Fruit fly (Drosophila melanogaster) whole organism, embryonic: ENCODE results near the gene CG1024.

Source experiments
- ATbp ChIP-seq: fragments of 200-800 bp; sonication (Bioruptor generic); optimal IDR thresholded peaks from 2 replicates; lab custom pipeline; 2017; ENCODE audit warnings: missing biosample characterization, mild to moderate bottlenecking, missing genetic modification characterization, missing genetic modification reagents
- Aef1 ChIP-seq: fragments of 200-800 bp; sonication (Bioruptor generic); IDR thresholded peaks from 3 replicates; pipeline ENCODE4 v1.3.6; 2022; ENCODE audit warnings: missing biosample characterization, missing genetic modification characterization
- Awh ChIP-seq: fragments of 200-800 bp; sonication (Bioruptor generic); IDR thresholded peaks from 2 replicates; pipeline ENCODE4, ENCODE4 v1.3.6; 2022; ENCODE audit warnings: missing biosample characterization, missing genetic modification characterization
- CG10543 ChIP-seq: fragments of 200-800 bp; sonication (Bioruptor generic); optimal IDR thresholded peaks from 3 replicates; lab custom pipeline; 2017; ENCODE audit warnings: missing biosample characterization, mild to moderate bottlenecking, missing genetic modification characterization, moderate library complexity
- CG11456 ChIP-seq: fragments of 200-800 bp; sonication (Bioruptor generic); IDR thresholded peaks from 3 replicates; pipeline ENCODE4 v1.3.6; 2022; ENCODE audit warnings: missing biosample characterization, missing genetic modification characterization
- CG11695 ChIP-seq: fragments of 200-800 bp; sonication (Bioruptor generic); IDR thresholded peaks from 3 replicates; pipeline ENCODE4 v1.3.6; 2022; ENCODE audit warnings: missing biosample characterization, missing genetic modification characterization
- CG11723 ChIP-seq: fragments of 200-800 bp; sonication (Bioruptor generic); optimal IDR thresholded peaks from 2 replicates; lab custom pipeline; 2017; ENCODE audit warnings: missing biosample characterization, mild to moderate bottlenecking, missing genetic modification characterization
- CG12071 ChIP-seq: fragments of 200-800 bp; sonication (Bioruptor generic); optimal IDR thresholded peaks from 3 replicates; lab custom pipeline; 2018; ENCODE audit warnings: missing biosample characterization, mild to moderate bottlenecking, missing genetic modification characterization
- CG12155 ChIP-seq: fragments of 200-800 bp; sonication (Bioruptor generic); optimal IDR thresholded peaks from 3 replicates; lab custom pipeline; 2016; ENCODE audit warnings: missing biosample characterization, missing genetic modification characterization
- CG13424 ChIP-seq: fragments of 200-800 bp; sonication (Bioruptor generic); optimal IDR thresholded peaks from 2 replicates; lab custom pipeline; 2019; ENCODE audit warnings: missing biosample characterization, mild to moderate bottlenecking, missing genetic modification characterization, moderate library complexity
- CG14860 ChIP-seq: fragments of 200-800 bp; sonication (Bioruptor generic); IDR thresholded peaks from 3 replicates; pipeline ENCODE4 v1.3.6; 2022; ENCODE audit warnings: missing biosample characterization, missing genetic modification characterization; ENCODE audit not compliant: partially characterized antibody
- CG15011 ChIP-seq: fragments of 200-800 bp; sonication (Bioruptor generic); optimal IDR thresholded peaks from 3 replicates; lab custom pipeline; 2018; ENCODE audit warnings: missing biosample characterization, mild to moderate bottlenecking, missing genetic modification characterization
- CG15601 ChIP-seq: fragments of 200-800 bp; sonication (Bioruptor generic); optimal IDR thresholded peaks from 3 replicates; lab custom pipeline; 2019; ENCODE audit warnings: missing biosample characterization, mild to moderate bottlenecking, missing genetic modification characterization, moderate library complexity
- CG18262 ChIP-seq: fragments of 200-800 bp; optimal IDR thresholded peaks from 3 replicates; lab custom pipeline; 2019; ENCODE audit warnings: missing biosample characterization, mild to moderate bottlenecking, missing genetic modification characterization, moderate library complexity
- CG32772 ChIP-seq: fragments of 200-800 bp; sonication (Bioruptor generic); IDR thresholded peaks from 2 replicates; pipeline ENCODE4 v1.3.6; 2022; ENCODE audit warnings: missing biosample characterization, missing genetic modification characterization
- CG6765 ChIP-seq: fragments of 200-800 bp; sonication (Bioruptor generic); optimal IDR thresholded peaks from 3 replicates; lab custom pipeline; 2017; ENCODE audit warnings: missing biosample characterization, mild to moderate bottlenecking, missing genetic modification characterization
- CG7357 ChIP-seq: fragments of 200-800 bp; sonication (Bioruptor generic); IDR thresholded peaks from 3 replicates; pipeline ENCODE4 v1.3.6; 2022; ENCODE audit warnings: missing biosample characterization, missing genetic modification characterization
- CG7372 ChIP-seq: fragments of 200-800 bp; sonication (Bioruptor generic); IDR thresholded peaks from 2 replicates; pipeline ENCODE4 v1.3.6; 2022; ENCODE audit warnings: missing biosample characterization, missing genetic modification characterization
- CG8359 ChIP-seq: fragments of 200-800 bp; sonication (Bioruptor generic); optimal IDR thresholded peaks from 2 replicates; lab custom pipeline; 2017; ENCODE audit warnings: missing biosample characterization, mild to moderate bottlenecking, missing genetic modification characterization, borderline replicate concordance
- Chrac-16 ChIP-seq: fragments of 200-800 bp; sonication (Bioruptor generic); optimal IDR thresholded peaks from 3 replicates; lab custom pipeline; 2016; ENCODE audit warnings: missing biosample characterization, missing genetic modification characterization
- CoRest ChIP-seq: fragments of 200-800 bp; sonication (Bioruptor generic); optimal IDR thresholded peaks from 3 replicates; lab custom pipeline; 2018; ENCODE audit warnings: missing biosample characterization, mild to moderate bottlenecking, missing genetic modification characterization, moderate library complexity
- Dip3 ChIP-seq: fragments of 200-800 bp; sonication (Bioruptor generic); optimal IDR thresholded peaks from 3 replicates; lab custom pipeline; 2016; ENCODE audit warnings: missing biosample characterization, missing genetic modification characterization
- Dll ChIP-seq: fragments of 200-800 bp; sonication (Bioruptor generic); IDR thresholded peaks from 4 replicates; pipeline ENCODE4 v1.3.6; 2022; ENCODE audit warnings: missing biosample characterization, missing genetic modification characterization; ENCODE audit not compliant: partially characterized antibody
- HmgD ChIP-seq: fragments of 200-800 bp; sonication (Bioruptor generic); optimal IDR thresholded peaks from 3 replicates; lab custom pipeline; 2016; ENCODE audit warnings: missing biosample characterization, missing genetic modification characterization
- Kr ChIP-seq: fragments of 200-800 bp; sonication (Bioruptor generic); optimal IDR thresholded peaks from 2 replicates; lab custom pipeline; 2017; ENCODE audit warnings: missing biosample characterization, mild to moderate bottlenecking, missing genetic modification characterization
- MTF-1 ChIP-seq: fragments of 200-800 bp; sonication (Bioruptor generic); optimal IDR thresholded peaks from 2 replicates; lab custom pipeline; 2018; ENCODE audit warnings: missing biosample characterization, mild to moderate bottlenecking, missing genetic modification characterization, borderline replicate concordance
- Mad ChIP-seq: fragments of 200-800 bp; sonication (Bioruptor generic); optimal IDR thresholded peaks from 2 replicates; lab custom pipeline; 2016; ENCODE audit warnings: missing biosample characterization, missing genetic modification characterization
- Mes4 ChIP-seq: fragments of 200-800 bp; sonication (Bioruptor generic); optimal IDR thresholded peaks from 2 replicates; lab custom pipeline; 2016; ENCODE audit warnings: missing biosample characterization, missing genetic modification characterization
- NC2α ChIP-seq: fragments of 200-800 bp; sonication (Bioruptor generic); optimal IDR thresholded peaks from 2 replicates; lab custom pipeline; 2016; ENCODE audit warnings: missing biosample characterization, missing genetic modification characterization
- Nf-YB ChIP-seq: fragments of 200-800 bp; sonication (Bioruptor generic); optimal IDR thresholded peaks from 3 replicates; lab custom pipeline; 2019; ENCODE audit warnings: missing biosample characterization, mild to moderate bottlenecking, missing genetic modification characterization, moderate library complexity
- Ptx1 ChIP-seq: fragments of 200-800 bp; sonication (Bioruptor generic); IDR thresholded peaks from 2 replicates; pipeline ENCODE4 v1.3.6; 2022; ENCODE audit warnings: missing biosample characterization, missing genetic modification characterization
- Rfx ChIP-seq: fragments of 200-800 bp; sonication (Bioruptor generic); IDR thresholded peaks from 2 replicates; pipeline ENCODE4 v1.3.6; 2022; ENCODE audit warnings: missing biosample characterization, missing genetic modification characterization
- Sry-δ ChIP-seq: fragments of 200-800 bp; sonication (Bioruptor generic); optimal IDR thresholded peaks from 2 replicates; lab custom pipeline; 2016; ENCODE audit warnings: missing biosample characterization, missing genetic modification characterization
- YL-1 ChIP-seq: fragments of 200-800 bp; sonication (Bioruptor generic); optimal IDR thresholded peaks from 3 replicates; lab custom pipeline; 2017; ENCODE audit warnings: missing biosample characterization, mild to moderate bottlenecking, missing genetic modification characterization
- btn ChIP-seq: fragments of 200-800 bp; sonication (Bioruptor generic); optimal IDR thresholded peaks from 2 replicates; lab custom pipeline; 2016; ENCODE audit warnings: missing biosample characterization, missing genetic modification characterization
- dpn ChIP-seq, 2 experiments: fragments of 200-800 bp; sonication (Bioruptor generic); optimal IDR thresholded peaks; 3 replicates each; lab custom pipeline; 2016; ENCODE audit warnings: missing biosample characterization in 2 of 2, missing genetic modification characterization in 2 of 2
- exex ChIP-seq: fragments of 200-800 bp; sonication (Bioruptor generic); optimal IDR thresholded peaks from 4 replicates; lab custom pipeline; 2018; ENCODE audit warnings: missing biosample characterization, mild to moderate bottlenecking, missing genetic modification characterization, moderate library complexity
- gem ChIP-seq: fragments of 200-800 bp; sonication (Bioruptor generic); optimal IDR thresholded peaks from 2 replicates; lab custom pipeline; 2019; ENCODE audit warnings: missing biosample characterization, mild to moderate bottlenecking, missing genetic modification characterization, moderate library complexity
- gsb ChIP-seq: fragments of 200-800 bp; sonication (Bioruptor generic); IDR thresholded peaks from 2 replicates; pipeline ENCODE4 v1.3.6; 2022; ENCODE audit warnings: missing biosample characterization, missing genetic modification characterization
- h ChIP-seq: fragments of >200 bp; optimal IDR thresholded peaks from 2 replicates; lab custom pipeline; 2017
- odd ChIP-seq: fragments of 200-800 bp; sonication (Bioruptor generic); optimal IDR thresholded peaks from 2 replicates; lab custom pipeline; 2017; ENCODE audit warnings: missing biosample characterization, mild to moderate bottlenecking, missing genetic modification characterization
- p53 ChIP-seq: fragments of 200-800 bp; sonication (Bioruptor generic); optimal IDR thresholded peaks from 2 replicates; lab custom pipeline; 2016; ENCODE audit warnings: missing biosample characterization, missing genetic modification characterization
- phol ChIP-seq: fragments of 200-800 bp; sonication (Bioruptor generic); optimal IDR thresholded peaks from 3 replicates; lab custom pipeline; 2018; ENCODE audit warnings: missing biosample characterization, mild to moderate bottlenecking, missing genetic modification characterization, moderate library complexity
- pum ChIP-seq: fragments of 200-800 bp; sonication (Bioruptor generic); optimal IDR thresholded peaks from 2 replicates; lab custom pipeline; 2016; ENCODE audit warnings: missing biosample characterization, missing genetic modification characterization
- pzg ChIP-seq: fragments of 200-800 bp; sonication (Bioruptor generic); optimal IDR thresholded peaks from 3 replicates; lab custom pipeline; 2018; ENCODE audit warnings: missing biosample characterization, mild to moderate bottlenecking, missing genetic modification characterization, moderate library complexity
- rib ChIP-seq: fragments of 200-800 bp; sonication (Bioruptor generic); IDR thresholded peaks from 2 replicates; pipeline ENCODE4 v1.3.6; 2022; ENCODE audit warnings: missing biosample characterization, missing genetic modification characterization
- row ChIP-seq: fragments of 200-800 bp; sonication (Bioruptor generic); IDR thresholded peaks from 3 replicates; pipeline ENCODE4 v1.3.6; 2022; ENCODE audit warnings: missing biosample characterization, missing genetic modification characterization
- sima ChIP-seq: fragments of 200-800 bp; sonication (Bioruptor generic); optimal IDR thresholded peaks from 2 replicates; lab custom pipeline; 2016; ENCODE audit warnings: missing biosample characterization, missing genetic modification characterization
- sna ChIP-seq: fragments of 200-800 bp; sonication (Bioruptor generic); IDR thresholded peaks from 2 replicates; pipeline ENCODE4 v1.3.6; 2022; ENCODE audit warnings: missing biosample characterization, missing genetic modification characterization; ENCODE audit not compliant: partially characterized antibody
- so ChIP-seq: fragments of 200-800 bp; sonication (Bioruptor generic); IDR thresholded peaks from 3 replicates; pipeline ENCODE4 v1.3.6; 2022; ENCODE audit warnings: missing biosample characterization, missing genetic modification characterization
- ssp ChIP-seq: fragments of 200-800 bp; sonication (Bioruptor generic); IDR thresholded peaks from 2 replicates; pipeline ENCODE4 v1.3.6; 2022; ENCODE audit warnings: missing biosample characterization, missing genetic modification characterization
- vvl ChIP-seq: fragments of 200-800 bp; sonication (Bioruptor generic); IDR thresholded peaks from 2 replicates; pipeline ENCODE4 v1.3.6; 2022; ENCODE audit warnings: missing biosample characterization, missing genetic modification characterization
- zfh2 ChIP-seq: fragments of 200-800 bp; sonication (Bioruptor generic); optimal IDR thresholded peaks from 2 replicates; lab custom pipeline; 2016; ENCODE audit warnings: missing biosample characterization, missing genetic modification characterization

The CG1024 gene

DNA sequence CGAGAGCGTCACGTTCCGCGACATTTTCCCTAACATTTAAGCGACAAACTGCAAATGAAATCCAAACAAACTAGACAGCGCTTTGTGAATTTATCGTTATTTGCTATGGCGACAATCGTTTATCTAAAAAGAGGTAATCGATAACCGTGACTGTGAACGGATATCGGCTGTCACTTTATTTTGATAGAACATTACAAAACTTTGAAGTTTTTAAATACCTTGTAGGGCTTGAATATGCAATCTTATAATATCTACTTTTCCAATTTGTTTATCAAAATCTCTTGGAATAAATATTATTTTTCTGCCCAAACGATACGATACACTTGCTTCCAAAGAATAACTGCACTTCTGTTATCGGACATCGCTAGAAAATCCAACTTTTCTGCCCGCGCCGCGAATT lies at the start of gene CG1024, which contains the start of gene TfIIFalpha (continued):
- TF ChIP-seq ATbp (GFP tag; lab: Kevin White, UChicago) (no peak), CG11695 (GFP tag; lab: Robert Waterston, UW) (no peak), sima (GFP tag; lab: Kevin White, UChicago) (no peak), Awh (GFP tag; lab: Robert Waterston, UW) (no peak), Mad (GFP tag; lab: Kevin White, UChicago) (no peak), sna (GFP tag; lab: Robert Waterston, UW) (peak; percentile 90), pum (no peak), Rfx (no peak), h (lab: Kevin White, UChicago) (no peak), gsb (GFP tag; lab: Robert Waterston, UW) (no peak), ssp (GFP tag; lab: Robert Waterston, UW) (no peak), Ptx1 (no peak), CG14860 (GFP tag; lab: Robert Waterston, UW) (peak; percentile 95), Kr (GFP tag; lab: Kevin White, UChicago) (no peak), dpn (GFP tag; optimal IDR thresholded peaks at IDR 0.05; lab: Kevin White, UChicago) (no peak), CG10543 (GFP tag; lab: Kevin White, UChicago) (no peak), gem (no peak), CG12155 (GFP tag; lab: Kevin White, UChicago) (peak; percentile 32), CG32772 (GFP tag; lab: Robert Waterston, UW) (no peak), MTF-1 (no peak), CG8359 (GFP tag; lab: Kevin White, UChicago) (no peak), CG11456 (no peak), p53 (GFP tag; lab: Kevin White, UChicago) (no peak), CG15011 (no peak), HmgD (no peak), CoRest (tag; lab: Kevin White, UChicago) (peak; percentile 24), Dip3 (GFP tag; lab: Kevin White, UChicago) (no peak), rib (no peak), Sry-δ (GFP tag; lab: Kevin White, UChicago) (peak; percentile 86), pzg (peak; percentile 52), row (peak; percentile 72), NC2α (no peak), CG7357 (no peak), Chrac-16 (GFP tag; lab: Kevin White, UChicago) (no peak), YL-1 (GFP tag; lab: Kevin White, UChicago) (peak; percentile 44), Dll (GFP tag; lab: Robert Waterston, UW) (peak; percentile 95), CG7372 (GFP tag; lab: Robert Waterston, UW) (no peak), Mes4 (GFP tag; lab: Kevin White, UChicago) (no peak), phol (peak; percentile 50), Nf-YB (no peak), Aef1 (GFP tag; lab: Robert Waterston, UW) (no peak), zfh2 (no peak), CG13424 (peak; percentile 27), exex (tag; lab: Kevin White, UChicago) (no peak), CG6765 (GFP tag; lab: Kevin White, UChicago) (no peak), so (no peak), btn (no peak), vvl (GFP tag; lab: Robert Waterston, UW) (no peak), CG15601 (tag; lab: Kevin White, UChicago) (no peak), CG18262 (tag; lab: Kevin White, UChicago) (no peak), odd (GFP tag; lab: Kevin White, UChicago) (no peak), CG12071 (GFP tag; lab: Kevin White, UChicago) (no peak), CG11723 (GFP tag; lab: Kevin White, UChicago) (no peak)
